Worm (Caenorhabditis elegans) whole organism, L3 larva: ENCODE measurements around the gene sec-61.G.
A peak's percentile ranks its signal among the peaks of the same experiment; 100 is the strongest.

Experiments
- R02D3.7 ChIP-seq: fragments of 150-350 bp; optimal IDR thresholded peaks from 2 replicates; lab custom pipeline; 2014; ENCODE audit warnings: missing biosample characterization, missing genetic modification characterization
- aly-2 ChIP-seq: fragments of 150-350 bp; optimal IDR thresholded peaks from 2 replicates; lab custom pipeline; 2014; ENCODE audit warnings: missing biosample characterization, missing genetic modification characterization
- ama-1 ChIP-seq: fragments of 150-350 bp; optimal IDR thresholded peaks from 2 replicates; lab custom pipeline; 2018
- ceh-82 ChIP-seq: fragments of 150-350 bp; optimal IDR thresholded peaks from 2 replicates; lab custom pipeline; 2014; ENCODE audit warnings: missing biosample characterization, missing genetic modification characterization
- ceh-9 ChIP-seq: sonication (generic microtip); optimal IDR thresholded peaks from 2 replicates; lab custom pipeline; 2018; ENCODE audit warnings: missing biosample characterization, missing genetic modification characterization
- daf-12 ChIP-seq: fragments of 150-350 bp; optimal IDR thresholded peaks from 2 replicates; lab custom pipeline; 2014; ENCODE audit warnings: missing biosample characterization, missing genetic modification reagents, missing genetic modification characterization
- egl-5 ChIP-seq: fragments of 150-350 bp; optimal IDR thresholded peaks from 2 replicates; lab custom pipeline; 2017; ENCODE audit warnings: missing biosample characterization, missing genetic modification reagents, missing genetic modification characterization, inconsistent platforms
- elt-1 ChIP-seq: fragments of 150-350 bp; optimal IDR thresholded peaks from 2 replicates; lab custom pipeline; 2014; ENCODE audit warnings: missing biosample characterization, missing genetic modification characterization
- elt-2 ChIP-seq: sonication (generic microtip); optimal IDR thresholded peaks from 2 replicates; lab custom pipeline; 2016; ENCODE audit warnings: missing genetic modification reagents, mild to moderate bottlenecking, missing genetic modification characterization, missing compliant biosample characterization
- elt-3 ChIP-seq, 3 experiments: fragments of 150-350 bp in 1 of 3; sonication (generic microtip) in 2 of 3; optimal IDR thresholded peaks; 2 replicates in 2 of 3; 4 replicates in 1 of 3; lab custom pipeline; 2014 to 2017; ENCODE audit warnings: missing biosample characterization in 3 of 3, missing genetic modification characterization in 3 of 3
- eor-1 ChIP-seq, 2 experiments: fragments of 150-350 bp; optimal IDR thresholded peaks; 2 replicates each; lab custom pipeline; 2014 to 2018; ENCODE audit warnings: missing biosample characterization in 2 of 2, missing genetic modification characterization in 2 of 2
- fkh-10 ChIP-seq: sonication (generic microtip); optimal IDR thresholded peaks from 2 replicates; lab custom pipeline; 2017; ENCODE audit warnings: missing biosample characterization, missing genetic modification reagents, missing genetic modification characterization
- fkh-2 ChIP-seq: fragments of 150-350 bp; optimal IDR thresholded peaks from 2 replicates; lab custom pipeline; 2014; ENCODE audit warnings: missing biosample characterization, missing genetic modification reagents, missing genetic modification characterization
- fos-1 ChIP-seq: fragments of 150-350 bp; optimal IDR thresholded peaks from 2 replicates; lab custom pipeline; 2014; ENCODE audit warnings: missing biosample characterization, missing genetic modification characterization
- hmg-11 ChIP-seq: sonication (generic microtip); optimal IDR thresholded peaks from 2 replicates; lab custom pipeline; 2016; ENCODE audit warnings: missing genetic modification characterization, missing compliant biosample characterization
- lin-15B ChIP-seq: fragments of 150-350 bp; optimal IDR thresholded peaks from 2 replicates; lab custom pipeline; 2014; ENCODE audit warnings: missing biosample characterization, missing genetic modification characterization
- lin-39 ChIP-seq: fragments of 150-350 bp; optimal IDR thresholded peaks from 2 replicates; lab custom pipeline; 2018; ENCODE audit warnings: missing biosample characterization, missing genetic modification reagents, missing genetic modification characterization
- lsy-12 ChIP-seq: sonication (generic microtip); optimal IDR thresholded peaks from 2 replicates; lab custom pipeline; 2016; ENCODE audit warnings: mild to moderate bottlenecking, missing genetic modification characterization, missing compliant biosample characterization
- mml-1 ChIP-seq: fragments of 150-350 bp; sonication (generic microtip); optimal IDR thresholded peaks from 3 replicates; lab custom pipeline; 2014; ENCODE audit warnings: missing biosample characterization, missing genetic modification characterization
- nfya-1 ChIP-seq: sonication (generic microtip); optimal IDR thresholded peaks from 2 replicates; lab custom pipeline; 2017; ENCODE audit warnings: missing genetic modification characterization, mild to moderate bottlenecking, missing compliant biosample characterization, antibody characterized with exemption, moderate library complexity; ENCODE audit not compliant: insufficient read depth
- nhr-12 ChIP-seq: fragments of 150-350 bp; optimal IDR thresholded peaks from 2 replicates; lab custom pipeline; 2014; ENCODE audit warnings: missing biosample characterization, missing genetic modification characterization
- nhr-23 ChIP-seq: fragments of 150-350 bp; optimal IDR thresholded peaks from 2 replicates; lab custom pipeline; 2014; ENCODE audit warnings: missing biosample characterization, missing genetic modification reagents, missing genetic modification characterization
- nhr-237 ChIP-seq: fragments of 150-350 bp; optimal IDR thresholded peaks from 2 replicates; lab custom pipeline; 2014; ENCODE audit warnings: missing biosample characterization, missing genetic modification characterization
- nhr-25 ChIP-seq: sonication (generic microtip); optimal IDR thresholded peaks from 2 replicates; lab custom pipeline; 2017; ENCODE audit warnings: missing biosample characterization, missing genetic modification characterization
- nhr-43 ChIP-seq: sonication (generic microtip); optimal IDR thresholded peaks from 2 replicates; lab custom pipeline; 2016; ENCODE audit warnings: mild to moderate bottlenecking, missing genetic modification characterization, missing compliant biosample characterization; ENCODE audit not compliant: poor library complexity, severe bottlenecking
- nhr-76 ChIP-seq: fragments of 150-350 bp; sonication (generic microtip); optimal IDR thresholded peaks from 5 replicates; lab custom pipeline; 2014; ENCODE audit warnings: missing biosample characterization, missing genetic modification characterization
- pha-4 ChIP-seq: fragments of 150-350 bp; optimal IDR thresholded peaks from 2 replicates; lab custom pipeline; 2014; ENCODE audit warnings: missing biosample characterization, missing genetic modification reagents, missing genetic modification characterization
- pqm-1 ChIP-seq: fragments of 150-350 bp; optimal IDR thresholded peaks from 2 replicates; lab custom pipeline; 2017; ENCODE audit warnings: missing biosample characterization, missing genetic modification characterization, inconsistent platforms
- sea-2 ChIP-seq: fragments of 150-350 bp; sonication (generic microtip); optimal IDR thresholded peaks from 4 replicates; lab custom pipeline; 2014; ENCODE audit warnings: missing biosample characterization, missing genetic modification reagents, missing genetic modification characterization
- skn-1 ChIP-seq: fragments of 150-350 bp; optimal IDR thresholded peaks from 2 replicates; lab custom pipeline; 2014; ENCODE audit warnings: missing biosample characterization, missing genetic modification characterization
- unc-39 ChIP-seq: sonication (generic microtip); optimal IDR thresholded peaks from 4 replicates; lab custom pipeline; 2017; ENCODE audit warnings: missing biosample characterization, missing genetic modification characterization
- unc-62 ChIP-seq: fragments of 150-350 bp; sonication (generic microtip); optimal IDR thresholded peaks from 4 replicates; lab custom pipeline; 2014; ENCODE audit warnings: missing biosample characterization, missing genetic modification reagents, missing genetic modification characterization
- zag-1 ChIP-seq: fragments of 150-350 bp; optimal IDR thresholded peaks from 2 replicates; lab custom pipeline; 2014; ENCODE audit warnings: missing biosample characterization, missing genetic modification characterization
- ztf-11 ChIP-seq: fragments of 150-350 bp; optimal IDR thresholded peaks from 2 replicates; lab custom pipeline; 2014; ENCODE audit warnings: missing biosample characterization, missing genetic modification characterization
- ztf-4 ChIP-seq: fragments of 150-350 bp; optimal IDR thresholded peaks from 2 replicates; lab custom pipeline; 2014; ENCODE audit warnings: missing biosample characterization, missing genetic modification characterization

sec-61.G gene

DNA sequence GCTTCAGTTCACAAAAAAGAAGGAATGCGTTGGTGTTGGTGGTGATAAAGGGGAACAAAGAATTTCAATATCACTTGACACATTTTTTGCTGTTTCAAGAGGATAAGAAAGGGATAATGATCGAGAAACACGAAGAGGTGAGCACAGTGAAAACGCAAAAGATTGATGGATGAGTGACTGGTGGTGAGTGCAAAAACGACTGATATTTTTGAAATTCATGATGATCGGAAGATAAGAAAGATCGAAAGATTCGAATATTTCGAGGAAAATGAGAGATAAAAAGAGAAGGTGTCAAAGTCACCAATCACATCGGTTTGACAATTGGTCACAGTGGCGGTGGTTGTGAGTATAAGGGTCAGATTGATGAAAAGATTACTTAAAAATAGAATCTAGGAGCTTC lies 19.0 kb upstream of the sec-61.G start:
- TF ChIP-seq fos-1 (tag; lab: Kevin White, UChicago) (no peak), elt-1 (tag; lab: Kevin White, UChicago) (peak; percentile 76), zag-1 (tag; lab: Kevin White, UChicago) (no peak), nfya-1 (peak; percentile 15), nhr-237 (tag; lab: Kevin White, UChicago) (no peak), pha-4 (no peak), skn-1 (tag; lab: Kevin White, UChicago) (no peak), unc-62 (GFP tag; lab: Kevin White, UChicago) (peak; percentile 82), eor-1 (tag; optimal IDR thresholded peaks at IDR 0.05; lab: Kevin White, UChicago) (no peak)

DNA sequence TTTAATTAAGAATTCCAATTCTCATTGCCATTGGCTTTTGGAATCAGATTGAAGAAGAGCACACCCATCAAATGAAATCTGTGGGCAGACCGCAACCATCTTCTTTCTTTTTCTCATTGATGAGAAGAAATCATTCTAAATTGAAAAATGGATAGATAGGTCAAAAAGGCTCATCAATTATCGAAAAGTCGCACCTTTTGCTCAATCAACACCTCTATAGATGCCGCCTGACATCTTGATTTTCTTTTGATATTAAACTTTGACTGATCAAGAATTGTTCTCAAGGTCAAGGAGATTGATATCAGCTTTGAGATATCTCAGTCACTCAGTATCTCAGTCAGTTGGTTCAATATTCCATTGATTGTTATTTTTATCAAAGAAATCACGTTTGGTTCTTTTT lies 13.0 kb upstream of the sec-61.G start:
- TF ChIP-seq nhr-76 (tag; lab: Kevin White, UChicago) (no peak), egl-5 (tag; lab: Kevin White, UChicago) (no peak), nhr-43 (no peak), nhr-23 (tag; lab: Kevin White, UChicago) (no peak), nfya-1 (no peak), mml-1 (tag; lab: Kevin White, UChicago) (no peak), elt-3 (tag; optimal IDR thresholded peaks at IDR 0.05; lab: Kevin White, UChicago) (no peak), eor-1 (tag; optimal IDR thresholded peaks at IDR 0.05; lab: Kevin White, UChicago) (no peak), fkh-2 (tag; lab: Kevin White, UChicago) (no peak), lsy-12 (tag; lab: Kevin White, UChicago) (no peak), daf-12 (no peak), ztf-11 (tag; lab: Kevin White, UChicago) (no peak), zag-1 (tag; lab: Kevin White, UChicago) (no peak), aly-2 (tag; lab: Kevin White, UChicago) (no peak), pqm-1 (no peak), skn-1 (tag; lab: Kevin White, UChicago) (no peak)

DNA sequence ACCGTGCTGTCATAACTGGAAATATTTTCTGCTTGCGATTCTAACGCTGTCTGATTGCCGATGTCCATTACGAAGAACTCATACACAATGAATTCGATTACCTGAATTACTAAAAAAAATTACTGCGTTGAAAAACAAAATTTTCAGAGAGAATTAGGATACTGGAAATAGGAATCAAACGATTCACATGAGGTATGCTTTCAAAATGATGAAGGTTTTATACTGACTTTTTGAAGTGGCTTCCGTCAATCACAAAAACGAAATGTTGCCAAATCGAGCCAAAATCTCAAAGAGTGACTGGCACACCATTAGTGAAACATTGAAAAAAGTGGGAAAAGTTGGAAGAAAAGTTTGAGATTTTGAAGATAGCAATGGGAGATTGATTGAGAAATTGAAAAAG lies 12.1 kb upstream of the sec-61.G start, which contains the start of gene zzz-1:
zzz-1 (minus strand) TSS at position 101 of the 400 bp plus-strand sequence.
- TF ChIP-seq pqm-1 = no peak
- no peak for TF ChIP-seq unc-39 (tag; lab: Kevin White, UChicago)
- no peak for TF ChIP-seq ama-1 (lab: Kevin White, UChicago)
- no peak for TF ChIP-seq lin-15B (tag; lab: Kevin White, UChicago)
- no peak for TF ChIP-seq ceh-9
- no peak for TF ChIP-seq fos-1 (tag; lab: Kevin White, UChicago)
- TF ChIP-seq elt-1 (tag; lab: Kevin White, UChicago) = peak; percentile 86
- TF ChIP-seq R02D3.7 = no peak

DNA sequence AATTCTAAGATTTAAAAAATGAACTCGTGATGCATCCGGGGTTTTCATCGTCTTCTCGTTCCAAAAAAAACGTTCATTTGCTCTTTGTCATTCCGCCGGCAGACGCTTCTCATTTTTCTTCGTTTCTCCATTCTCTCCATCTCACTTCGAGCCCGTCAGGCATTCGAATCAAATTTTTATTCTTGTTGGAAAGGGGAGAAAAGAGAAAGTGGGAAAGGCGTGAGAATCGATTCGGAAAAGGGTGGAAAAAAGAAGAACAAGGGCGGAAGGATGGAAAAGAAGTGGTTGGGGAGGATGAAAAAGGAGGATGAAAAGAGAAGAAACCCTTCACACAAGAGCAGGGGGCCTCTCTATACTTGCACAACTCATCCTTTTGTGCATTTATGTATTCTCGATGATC lies 7.9 kb upstream of the sec-61.G start:
- no peak for TF ChIP-seq skn-1 (tag; lab: Kevin White, UChicago)
- peak; percentile 48 for TF ChIP-seq hmg-11 (tag; lab: Kevin White, UChicago)
- TF ChIP-seq ztf-4 (tag; lab: Kevin White, UChicago) = no peak
- TF ChIP-seq nhr-23 (tag; lab: Kevin White, UChicago) = no peak
- peak; percentile 39 for TF ChIP-seq nfya-1
- no peak for TF ChIP-seq nhr-12 (tag; lab: Kevin White, UChicago)
- TF ChIP-seq ztf-11 (tag; lab: Kevin White, UChicago) = no peak
- TF ChIP-seq lin-39 (tag; lab: Kevin White, UChicago) = peak; percentile 52
- TF ChIP-seq fkh-10 = peak; percentile 52
- no peak for TF ChIP-seq fos-1 (tag; lab: Kevin White, UChicago)
- TF ChIP-seq eor-1 (tag; optimal IDR thresholded peaks at IDR 0.05; lab: Kevin White, UChicago) = no peak

DNA sequence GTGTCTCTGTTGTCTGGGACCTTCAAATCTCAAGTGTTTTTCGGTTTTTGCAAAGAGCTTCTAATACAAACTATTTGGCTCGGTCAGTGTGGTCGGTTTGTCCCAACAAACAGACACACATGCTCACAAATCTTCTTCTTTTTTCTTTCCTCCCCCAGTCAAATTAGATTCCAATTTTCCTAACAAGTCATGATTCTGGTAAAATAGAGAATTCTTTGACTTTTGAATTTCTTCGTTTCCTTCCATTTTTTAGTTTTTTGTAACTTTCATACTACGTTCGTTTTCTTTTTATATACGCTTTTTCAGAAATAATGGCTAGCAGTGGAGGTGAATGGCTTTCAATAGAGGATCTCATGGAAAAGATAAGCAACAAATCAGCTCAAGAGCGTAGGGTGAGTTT lies 6.8 kb upstream of the sec-61.G start, which contains the start of gene F32D8.15:
F32D8.15 (plus strand) TSS at position 301 of the 400 bp plus-strand sequence.
- TF ChIP-seq ceh-82 = no peak
- TF ChIP-seq nhr-237 (tag; lab: Kevin White, UChicago) = no peak
- no peak for TF ChIP-seq ceh-9
- no peak for TF ChIP-seq fkh-2 (tag; lab: Kevin White, UChicago)
- no peak for TF ChIP-seq sea-2 (GFP tag; lab: Kevin White, UChicago)
- TF ChIP-seq nhr-25 = no peak
- TF ChIP-seq fos-1 (tag; lab: Kevin White, UChicago) = no peak
- TF ChIP-seq elt-2 (tag; lab: Kevin White, UChicago) = no peak
- no peak for TF ChIP-seq mml-1 (tag; lab: Kevin White, UChicago)
- TF ChIP-seq unc-39 (tag; lab: Kevin White, UChicago) = no peak
